Worm (Caenorhabditis elegans): ENCODE data around the gene F25F2.1.
A peak's percentile ranks its signal among the peaks of the same experiment; 100 is the strongest.

DNA sequence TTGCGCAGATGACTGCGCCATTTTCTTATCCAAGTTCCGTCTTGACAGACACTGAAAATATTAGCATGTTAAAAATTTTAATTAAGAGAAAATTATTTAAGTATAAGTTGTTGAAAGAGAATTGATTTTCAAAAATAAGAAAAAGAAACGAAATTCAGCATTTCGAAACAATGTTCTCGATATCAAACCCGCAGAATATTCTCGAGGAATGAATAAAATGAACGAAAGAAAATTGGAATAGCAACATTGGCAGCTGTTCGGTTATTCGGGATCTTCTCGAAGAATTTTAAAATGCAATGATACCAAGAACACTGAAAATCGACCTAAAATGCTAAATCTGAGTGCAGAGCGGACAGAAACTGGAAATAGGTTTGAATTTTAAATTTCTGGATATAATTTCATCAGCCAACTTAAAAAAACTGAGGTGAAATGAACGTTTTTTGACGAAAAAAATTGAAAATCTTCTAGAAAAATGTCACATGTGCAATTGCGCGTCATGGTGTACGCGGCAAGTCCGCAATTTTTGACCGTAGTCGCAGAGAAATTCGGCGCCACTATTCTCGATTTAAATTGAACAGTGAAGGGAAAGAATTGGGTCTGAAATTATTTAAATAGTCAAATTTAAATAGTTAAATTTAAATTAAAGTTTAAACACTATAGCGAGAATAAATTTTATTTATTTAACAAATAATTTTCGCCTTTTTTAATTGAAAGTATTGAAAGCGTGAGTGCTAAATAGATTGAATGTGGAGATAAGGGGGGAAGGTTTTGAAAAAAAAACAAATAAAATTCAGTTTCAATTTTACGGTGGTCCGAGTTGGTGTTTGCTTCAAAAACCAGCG, at the start of gene F25F2.1, which contains the start of gene cct-5:
- TF ChIP-seq W03F9.2 (tag; optimal IDR thresholded peaks at IDR 0.05) (peak; percentile 87), dao-5 (tag; optimal IDR thresholded peaks at IDR 0.05) (no peak)

Measured in whole organism, L4/young adult.